Worm (Caenorhabditis elegans) whole organism, L2 larva: ENCODE results near the gene T02D1.4.

Experiments used
- C34F6.9 ChIP-seq: fragments of 150-350 bp; optimal IDR thresholded peaks from 2 replicates; lab custom pipeline; 2014; ENCODE audit warnings: missing biosample characterization, missing genetic modification characterization
- Y55F3AM.14 ChIP-seq: fragments of 200-800 bp; sonication (Bioruptor generic); optimal IDR thresholded peaks from 2 replicates; lab custom pipeline; 2018; ENCODE audit warnings: mild to moderate bottlenecking, missing genetic modification characterization, missing compliant biosample characterization
- ZK546.5 ChIP-seq: sonication (generic microtip); optimal IDR thresholded peaks from 2 replicates; lab custom pipeline; 2017; ENCODE audit warnings: missing biosample characterization, missing genetic modification characterization
- alr-1 ChIP-seq: fragments of 150-350 bp; optimal IDR thresholded peaks from 2 replicates; lab custom pipeline; 2014; ENCODE audit warnings: missing biosample characterization, missing genetic modification characterization
- aly-2 ChIP-seq: fragments of 150-350 bp; optimal IDR thresholded peaks from 2 replicates; lab custom pipeline; 2014; ENCODE audit warnings: missing biosample characterization, missing genetic modification characterization
- ama-1 ChIP-seq: fragments of 150-350 bp; optimal IDR thresholded peaks from 2 replicates; lab custom pipeline; 2018; ENCODE audit warnings: inconsistent platforms
- ceh-16 ChIP-seq: fragments of 150-350 bp; optimal IDR thresholded peaks from 2 replicates; lab custom pipeline; 2014; ENCODE audit warnings: missing biosample characterization, missing genetic modification characterization
- elt-1 ChIP-seq: fragments of 150-350 bp; optimal IDR thresholded peaks from 2 replicates; lab custom pipeline; 2014; ENCODE audit warnings: missing biosample characterization, missing genetic modification characterization
- fos-1 ChIP-seq: fragments of 150-350 bp; optimal IDR thresholded peaks from 2 replicates; lab custom pipeline; 2014; ENCODE audit warnings: missing biosample characterization, missing genetic modification characterization
- lin-13 ChIP-seq: fragments of 150-350 bp; optimal IDR thresholded peaks from 2 replicates; lab custom pipeline; 2014; ENCODE audit warnings: missing biosample characterization, missing genetic modification reagents, missing genetic modification characterization
- lin-39 ChIP-seq: fragments of 150-350 bp; optimal IDR thresholded peaks from 2 replicates; lab custom pipeline; 2014; ENCODE audit warnings: missing biosample characterization, missing genetic modification reagents, missing genetic modification characterization
- lsy-2 ChIP-seq, 2 experiments: fragments of 150-350 bp in 1 of 2; sonication (generic microtip) in 1 of 2; optimal IDR thresholded peaks; 2 replicates each; lab custom pipeline; 2014 to 2017; ENCODE audit warnings: missing biosample characterization in 2 of 2, missing genetic modification characterization in 2 of 2
- mbf-1 ChIP-seq: sonication (generic microtip); optimal IDR thresholded peaks from 2 replicates; lab custom pipeline; 2017; ENCODE audit warnings: missing biosample characterization, missing genetic modification characterization
- nhr-10 ChIP-seq: sonication (generic microtip); optimal IDR thresholded peaks from 2 replicates; lab custom pipeline; 2017; ENCODE audit warnings: missing biosample characterization, missing genetic modification characterization
- nhr-12 ChIP-seq: fragments of 150-350 bp; optimal IDR thresholded peaks from 2 replicates; lab custom pipeline; 2014; ENCODE audit warnings: missing biosample characterization, missing genetic modification characterization
- nhr-129 ChIP-seq: fragments of 150-350 bp; optimal IDR thresholded peaks from 2 replicates; lab custom pipeline; 2014; ENCODE audit warnings: missing biosample characterization, missing genetic modification characterization
- nhr-21 ChIP-seq: fragments of 150-350 bp; optimal IDR thresholded peaks from 2 replicates; lab custom pipeline; 2014; ENCODE audit warnings: missing biosample characterization, missing genetic modification characterization
- nhr-23 ChIP-seq: fragments of 150-350 bp; optimal IDR thresholded peaks from 2 replicates; lab custom pipeline; 2014; ENCODE audit warnings: missing biosample characterization, missing genetic modification reagents, missing genetic modification characterization
- nhr-237 ChIP-seq: fragments of 150-350 bp; optimal IDR thresholded peaks from 2 replicates; lab custom pipeline; 2014; ENCODE audit warnings: missing biosample characterization, missing genetic modification characterization
- nhr-25 ChIP-seq: fragments of 150-350 bp; sonication (generic microtip); optimal IDR thresholded peaks from 3 replicates; lab custom pipeline; 2014; ENCODE audit warnings: missing biosample characterization, missing genetic modification characterization
- nhr-6 ChIP-seq: fragments of 150-350 bp; optimal IDR thresholded peaks from 2 replicates; lab custom pipeline; 2014; ENCODE audit warnings: missing biosample characterization, missing genetic modification characterization
- nhr-77 ChIP-seq: fragments of 150-350 bp; optimal IDR thresholded peaks from 2 replicates; lab custom pipeline; 2014; ENCODE audit warnings: missing biosample characterization, missing genetic modification characterization
- peb-1 ChIP-seq: fragments of 150-350 bp; optimal IDR thresholded peaks from 2 replicates; lab custom pipeline; 2014; ENCODE audit warnings: missing biosample characterization, missing genetic modification characterization
- sem-4 ChIP-seq: fragments of 150-350 bp; optimal IDR thresholded peaks from 2 replicates; lab custom pipeline; 2014; ENCODE audit warnings: missing biosample characterization, missing genetic modification reagents, missing genetic modification characterization
- skn-1 ChIP-seq: sonication (generic microtip); optimal IDR thresholded peaks from 2 replicates; lab custom pipeline; 2017; ENCODE audit warnings: missing biosample characterization, missing genetic modification characterization
- sma-3 ChIP-seq: sonication (generic microtip); optimal IDR thresholded peaks from 2 replicates; lab custom pipeline; 2016; ENCODE audit warnings: missing genetic modification reagents, missing genetic modification characterization, missing compliant biosample characterization
- sma-9 ChIP-seq, 2 experiments: fragments of 150-350 bp in 1 of 2; sonication (generic microtip) in 1 of 2; optimal IDR thresholded peaks; 2 replicates each; lab custom pipeline; 2014 to 2016; ENCODE audit warnings: missing genetic modification characterization in 2 of 2, mild to moderate bottlenecking in 1 of 2, missing biosample characterization in 1 of 2, missing compliant biosample characterization in 1 of 2, missing genetic modification reagents in 1 of 2, moderate library complexity in 1 of 2
- snpc-4 ChIP-seq: fragments of 150-350 bp; optimal IDR thresholded peaks from 2 replicates; lab custom pipeline; 2014; ENCODE audit warnings: missing biosample characterization, missing genetic modification characterization
- unc-55 ChIP-seq: fragments of 150-350 bp; sonication (generic microtip); optimal IDR thresholded peaks from 3 replicates; lab custom pipeline; 2014; ENCODE audit warnings: missing biosample characterization, missing genetic modification reagents, missing genetic modification characterization
- unc-62 ChIP-seq: fragments of 150-350 bp; optimal IDR thresholded peaks from 2 replicates; lab custom pipeline; 2014; ENCODE audit warnings: missing biosample characterization, missing genetic modification reagents, missing genetic modification characterization
- zag-1 ChIP-seq: fragments of 150-350 bp; optimal IDR thresholded peaks from 2 replicates; lab custom pipeline; 2014; ENCODE audit warnings: missing biosample characterization, missing genetic modification characterization
- ztf-1 ChIP-seq: fragments of 200-800 bp; sonication (Bioruptor generic); conservative IDR thresholded peaks from 2 replicates; pipeline ENCODE4 v1.3.6; 2022; ENCODE audit warnings: missing genetic modification characterization, missing compliant biosample characterization
- ztf-11 ChIP-seq: sonication (generic microtip); optimal IDR thresholded peaks from 2 replicates; lab custom pipeline; 2017; ENCODE audit warnings: missing biosample characterization, missing genetic modification characterization
- ztf-4 ChIP-seq: fragments of 150-350 bp; optimal IDR thresholded peaks from 2 replicates; lab custom pipeline; 2014; ENCODE audit warnings: missing biosample characterization, missing genetic modification characterization

T02D1.4 gene

DNA sequence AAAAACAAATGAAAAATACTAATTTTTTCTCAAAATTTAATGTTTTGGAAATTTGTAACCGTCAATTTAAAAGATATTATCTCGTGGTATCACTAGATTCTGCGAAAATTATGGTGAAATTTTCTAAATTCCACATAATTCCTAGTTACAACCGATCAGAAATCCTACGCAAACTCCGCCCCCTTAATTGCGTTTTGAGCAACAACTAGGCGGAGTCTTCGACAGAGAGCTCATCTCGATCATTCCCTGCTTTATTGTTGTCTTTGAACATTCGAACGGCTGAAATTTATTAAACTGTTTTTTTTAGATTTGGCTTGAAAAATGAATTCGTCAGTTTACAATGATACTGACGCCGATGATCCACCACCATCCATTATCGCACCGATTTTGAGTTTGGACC, at the start of gene T02D1.4:
TSS of gene T02D1.4 (plus strand) at position 301 of the 400 bp plus-strand sequence.
- no peak for TF ChIP-seq C34F6.9 (tag; lab: Kevin White, UChicago)
- TF ChIP-seq skn-1 (tag; lab: Kevin White, UChicago), result no peak
- TF ChIP-seq ztf-1 (GFP tag; lab: Robert Waterston, UW), result no peak
- TF ChIP-seq Y55F3AM.14 (GFP tag; lab: Kevin White, UChicago), result no peak
- no peak for TF ChIP-seq nhr-23 (tag; lab: Kevin White, UChicago)
- TF ChIP-seq nhr-6, result no peak
- TF ChIP-seq lin-13 (GFP tag; lab: Kevin White, UChicago), result no peak
- no peak for TF ChIP-seq snpc-4 (tag; lab: Kevin White, UChicago)
- no peak for TF ChIP-seq unc-62 (GFP tag; lab: Kevin White, UChicago)
- TF ChIP-seq nhr-129 (tag; lab: Kevin White, UChicago), result no peak
- TF ChIP-seq alr-1 (tag; lab: Kevin White, UChicago), result no peak
- no peak for TF ChIP-seq aly-2 (tag; lab: Kevin White, UChicago)
- TF ChIP-seq lsy-2 (tag; optimal IDR thresholded peaks at IDR 0.05; lab: Kevin White, UChicago), result no peak

DNA sequence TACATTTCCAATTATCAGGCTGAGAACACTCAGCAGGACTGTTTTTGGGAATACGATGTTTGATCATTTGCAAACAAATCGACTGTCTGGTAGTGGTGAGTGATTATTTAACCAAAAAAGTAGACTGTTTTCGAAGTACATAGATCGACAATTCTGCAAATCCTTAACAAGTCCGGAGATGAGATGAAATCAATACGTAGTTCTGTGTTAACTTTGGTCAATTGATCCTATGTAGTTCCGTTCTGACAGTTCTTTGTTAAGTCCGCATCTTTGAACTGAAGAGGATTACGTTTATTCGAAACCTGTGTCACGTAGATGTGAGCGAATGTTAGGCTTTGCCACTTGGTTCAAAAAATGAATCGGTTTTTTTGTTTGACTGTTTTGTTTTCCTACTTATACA, 48.0 kb upstream of the T02D1.4 start, which contains the start of gene clec-199:
TSS of gene clec-199 (plus strand) at position 301 of the 400 bp plus-strand sequence.
- TF ChIP-seq fos-1, result no peak
- TF ChIP-seq ztf-11, result no peak
- TF ChIP-seq nhr-25 (tag; lab: Kevin White, UChicago), result no peak
- TF ChIP-seq nhr-12 (tag; lab: Kevin White, UChicago), result no peak
- no peak for TF ChIP-seq Y55F3AM.14 (GFP tag; lab: Kevin White, UChicago)
- no peak for TF ChIP-seq nhr-129 (tag; lab: Kevin White, UChicago)

DNA sequence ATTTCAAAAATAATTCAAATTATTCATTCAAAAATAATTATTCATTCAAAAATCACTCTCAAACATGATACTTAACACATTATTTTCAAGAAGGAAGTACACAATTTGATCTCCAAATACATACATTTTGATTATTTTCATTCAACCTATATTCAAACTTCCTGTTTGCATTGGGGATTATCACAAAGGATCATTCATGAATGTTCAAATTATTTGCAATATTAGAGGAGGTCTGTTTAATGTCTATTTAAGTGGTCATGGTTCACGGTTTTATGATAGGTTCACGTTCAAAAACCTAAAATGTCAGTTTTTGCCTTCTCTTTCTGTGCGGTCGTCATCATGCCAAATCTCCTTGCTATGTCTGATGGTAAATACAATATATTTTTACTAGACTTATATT, 38.4 kb upstream of the T02D1.4 start, which contains the start of gene clec-202:
TSS of gene clec-202 (plus strand) at position 301 of the 400 bp plus-strand sequence.
- TF ChIP-seq ztf-1 (GFP tag; lab: Robert Waterston, UW), result no peak
- TF ChIP-seq unc-62 (GFP tag; lab: Kevin White, UChicago), result no peak
- TF ChIP-seq peb-1 (tag; lab: Kevin White, UChicago), result no peak
- TF ChIP-seq ztf-11, result no peak
- TF ChIP-seq lsy-2 (tag; optimal IDR thresholded peaks at IDR 0.05; lab: Kevin White, UChicago), result no peak
- no peak for TF ChIP-seq Y55F3AM.14 (GFP tag; lab: Kevin White, UChicago)
- no peak for TF ChIP-seq nhr-25 (tag; lab: Kevin White, UChicago)
- TF ChIP-seq nhr-237, result no peak
- TF ChIP-seq mbf-1 (tag; lab: Kevin White, UChicago), result no peak
- no peak for TF ChIP-seq elt-1 (tag; lab: Kevin White, UChicago)
- no peak for TF ChIP-seq zag-1 (tag; lab: Kevin White, UChicago)
- no peak for TF ChIP-seq ZK546.5 (tag; lab: Kevin White, UChicago)
- TF ChIP-seq sem-4 (tag; lab: Kevin White, UChicago), result no peak
- no peak for TF ChIP-seq alr-1 (tag; lab: Kevin White, UChicago)
- TF ChIP-seq nhr-77 (tag; lab: Kevin White, UChicago), result no peak

DNA sequence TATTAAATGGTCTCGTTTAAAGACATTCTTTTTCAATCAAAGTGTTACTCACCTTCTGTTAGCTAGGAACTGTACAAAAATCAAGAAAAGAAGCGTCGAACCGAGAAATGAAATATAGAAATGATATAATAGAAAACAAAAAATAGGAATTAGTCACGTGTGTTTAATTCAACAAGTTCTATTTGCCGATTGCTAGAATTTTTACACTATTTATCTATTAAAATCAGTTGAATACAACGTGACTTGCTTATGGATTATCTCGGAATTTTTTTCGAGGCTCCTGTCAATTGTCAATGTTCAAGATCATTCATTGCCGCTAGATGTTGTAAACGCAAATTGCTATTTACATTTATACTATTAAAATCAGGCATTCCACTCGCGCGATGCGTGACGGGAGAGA, 32.3 kb upstream of the T02D1.4 start, which contains the start of gene zipt-17:
TSS of gene zipt-17 (minus strand) at position 101 of the 400 bp plus-strand sequence.
- TF ChIP-seq ama-1 (lab: Kevin White, UChicago) (no peak), ztf-4 (no peak), unc-62 (GFP tag; lab: Kevin White, UChicago) (no peak), mbf-1 (tag; lab: Kevin White, UChicago) (no peak), nhr-129 (tag; lab: Kevin White, UChicago) (no peak), alr-1 (tag; lab: Kevin White, UChicago) (no peak), ceh-16 (no peak), peb-1 (tag; lab: Kevin White, UChicago) (no peak), ztf-11 (no peak), lin-39 (tag; lab: Kevin White, UChicago) (no peak), sma-3 (GFP tag; lab: Kevin White, UChicago) (no peak), nhr-12 (tag; lab: Kevin White, UChicago) (no peak), sma-9 (GFP tag; optimal IDR thresholded peaks at IDR 0.05; lab: Kevin White, UChicago) (no peak), sma-9 (tag; optimal IDR thresholded peaks at IDR 0.05; lab: Kevin White, UChicago) (no peak), nhr-237 (no peak), C34F6.9 (tag; lab: Kevin White, UChicago) (no peak)

DNA sequence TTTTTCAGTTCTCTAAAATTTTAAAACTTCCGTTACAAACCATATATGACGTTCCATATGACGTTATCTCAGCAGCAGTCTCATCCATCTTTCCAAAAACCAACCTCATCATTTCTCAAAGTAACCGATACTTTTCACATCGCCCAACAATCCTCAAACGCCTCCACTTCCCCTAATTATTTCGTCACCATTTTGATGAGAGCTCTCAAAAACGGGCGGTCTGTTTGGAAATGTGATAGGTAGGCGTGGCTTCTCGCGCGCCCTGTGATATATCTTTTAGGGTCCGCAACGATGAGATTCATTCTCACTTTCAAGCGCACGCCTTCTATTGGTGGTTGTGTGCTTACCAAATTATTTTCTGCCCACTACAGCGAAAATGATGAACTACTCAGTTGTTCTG, 31.3 kb upstream of the T02D1.4 start, which contains the start of gene trh-1:
TSS of gene trh-1 (plus strand) at position 301 of the 400 bp plus-strand sequence.
- no peak for TF ChIP-seq nhr-21 (tag; lab: Kevin White, UChicago)
- no peak for TF ChIP-seq ztf-11
- TF ChIP-seq unc-55 (GFP tag; lab: Kevin White, UChicago), result no peak
- TF ChIP-seq nhr-6, result no peak
- no peak for TF ChIP-seq elt-1 (tag; lab: Kevin White, UChicago)
- TF ChIP-seq aly-2 (tag; lab: Kevin White, UChicago), result no peak
- TF ChIP-seq ZK546.5 (tag; lab: Kevin White, UChicago), result no peak
- no peak for TF ChIP-seq nhr-10
- TF ChIP-seq ceh-16, result no peak
